Worm (Caenorhabditis elegans): Measurements from ENCODE around the gene C23H5.11.

ce11 chrIV:2140543-2140942 is 40.9 kb upstream of the C23H5.11 start, which contains the start of gene C54E4.12:
- no peak for TF ChIP-seq him-1 (tag; optimal IDR thresholded peaks at IDR 0.05)
- no peak for TF ChIP-seq W03F9.2 (tag; optimal IDR thresholded peaks at IDR 0.05)
- no peak for TF ChIP-seq dao-5 (tag; optimal IDR thresholded peaks at IDR 0.05)
